Worm (Caenorhabditis elegans) whole organism, L2 larva: ENCODE measurements around the gene kynu-1.

ENCODE experiments used
- C34F6.9 ChIP-seq: fragments of 150-350 bp; optimal IDR thresholded peaks from 2 replicates; lab custom pipeline; 2014; ENCODE audit warnings: missing biosample characterization, missing genetic modification characterization
- F13H6.1 ChIP-seq: sonication (generic microtip); optimal IDR thresholded peaks from 2 replicates; lab custom pipeline; 2016; ENCODE audit warnings: missing genetic modification characterization, missing compliant biosample characterization
- aly-2 ChIP-seq: fragments of 150-350 bp; optimal IDR thresholded peaks from 2 replicates; lab custom pipeline; 2014; ENCODE audit warnings: missing biosample characterization, missing genetic modification characterization
- ama-1 ChIP-seq: fragments of 150-350 bp; optimal IDR thresholded peaks from 2 replicates; lab custom pipeline; 2018; ENCODE audit warnings: inconsistent platforms
- blmp-1 ChIP-seq: sonication (generic microtip); optimal IDR thresholded peaks from 2 replicates; lab custom pipeline; 2017; ENCODE audit warnings: missing genetic modification characterization, mild to moderate bottlenecking, missing compliant biosample characterization, antibody characterized with exemption, moderate library complexity; ENCODE audit not compliant: insufficient read depth
- ceh-82 ChIP-seq: fragments of 150-350 bp; optimal IDR thresholded peaks from 2 replicates; lab custom pipeline; 2014; ENCODE audit warnings: missing biosample characterization, missing genetic modification characterization
- crh-2 ChIP-seq: sonication (generic microtip); optimal IDR thresholded peaks from 2 replicates; lab custom pipeline; 2017; ENCODE audit warnings: missing biosample characterization, missing genetic modification characterization
- dmd-4 ChIP-seq: sonication (generic microtip); optimal IDR thresholded peaks from 2 replicates; lab custom pipeline; 2017; ENCODE audit warnings: missing biosample characterization, missing genetic modification characterization
- egl-27 ChIP-seq: sonication (generic microtip); optimal IDR thresholded peaks from 3 replicates; lab custom pipeline; 2017; ENCODE audit warnings: missing biosample characterization, missing genetic modification reagents, missing genetic modification characterization
- elt-1 ChIP-seq: fragments of 150-350 bp; optimal IDR thresholded peaks from 2 replicates; lab custom pipeline; 2014; ENCODE audit warnings: missing biosample characterization, missing genetic modification characterization
- elt-3 ChIP-seq: sonication (generic microtip); optimal IDR thresholded peaks from 2 replicates; lab custom pipeline; 2017; ENCODE audit warnings: missing biosample characterization, missing genetic modification characterization
- fos-1 ChIP-seq: fragments of 150-350 bp; optimal IDR thresholded peaks from 2 replicates; lab custom pipeline; 2014; ENCODE audit warnings: missing biosample characterization, missing genetic modification characterization
- gmeb-1 ChIP-seq: fragments of 150-350 bp; optimal IDR thresholded peaks from 2 replicates; lab custom pipeline; 2014; ENCODE audit warnings: missing biosample characterization, missing genetic modification characterization
- lin-11 ChIP-seq: fragments of 150-350 bp; sonication (generic microtip); optimal IDR thresholded peaks from 2 replicates; lab custom pipeline; 2014; ENCODE audit warnings: missing biosample characterization, missing genetic modification characterization, inconsistent platforms, mixed read lengths
- lin-13 ChIP-seq: fragments of 150-350 bp; optimal IDR thresholded peaks from 2 replicates; lab custom pipeline; 2014; ENCODE audit warnings: missing biosample characterization, missing genetic modification reagents, missing genetic modification characterization
- lsy-2 ChIP-seq, 2 experiments: fragments of 150-350 bp in 1 of 2; sonication (generic microtip) in 1 of 2; optimal IDR thresholded peaks; 2 replicates each; lab custom pipeline; 2014 to 2017; ENCODE audit warnings: missing biosample characterization in 2 of 2, missing genetic modification characterization in 2 of 2
- mdl-1 ChIP-seq, 2 experiments: fragments of 150-350 bp in 1 of 2; sonication (generic microtip) in 1 of 2; optimal IDR thresholded peaks; 2 replicates each; lab custom pipeline; 2017; ENCODE audit warnings: missing biosample characterization in 2 of 2, missing genetic modification characterization in 2 of 2
- nhr-10 ChIP-seq: sonication (generic microtip); optimal IDR thresholded peaks from 2 replicates; lab custom pipeline; 2017; ENCODE audit warnings: missing biosample characterization, missing genetic modification characterization
- nhr-11 ChIP-seq: fragments of 150-350 bp; optimal IDR thresholded peaks from 2 replicates; lab custom pipeline; 2014; ENCODE audit warnings: missing biosample characterization, missing genetic modification characterization
- nhr-23 ChIP-seq: fragments of 150-350 bp; optimal IDR thresholded peaks from 2 replicates; lab custom pipeline; 2014; ENCODE audit warnings: missing biosample characterization, missing genetic modification reagents, missing genetic modification characterization
- nhr-237 ChIP-seq: fragments of 150-350 bp; optimal IDR thresholded peaks from 2 replicates; lab custom pipeline; 2014; ENCODE audit warnings: missing biosample characterization, missing genetic modification characterization
- nhr-25 ChIP-seq: fragments of 150-350 bp; sonication (generic microtip); optimal IDR thresholded peaks from 3 replicates; lab custom pipeline; 2014; ENCODE audit warnings: missing biosample characterization, missing genetic modification characterization
- nhr-6 ChIP-seq: fragments of 150-350 bp; optimal IDR thresholded peaks from 2 replicates; lab custom pipeline; 2014; ENCODE audit warnings: missing biosample characterization, missing genetic modification characterization
- nhr-77 ChIP-seq: fragments of 150-350 bp; optimal IDR thresholded peaks from 2 replicates; lab custom pipeline; 2014; ENCODE audit warnings: missing biosample characterization, missing genetic modification characterization
- peb-1 ChIP-seq: fragments of 150-350 bp; optimal IDR thresholded peaks from 2 replicates; lab custom pipeline; 2014; ENCODE audit warnings: missing biosample characterization, missing genetic modification characterization
- skn-1 ChIP-seq: sonication (generic microtip); optimal IDR thresholded peaks from 2 replicates; lab custom pipeline; 2017; ENCODE audit warnings: missing biosample characterization, missing genetic modification characterization
- sma-3 ChIP-seq: sonication (generic microtip); optimal IDR thresholded peaks from 2 replicates; lab custom pipeline; 2016; ENCODE audit warnings: missing genetic modification reagents, missing genetic modification characterization, missing compliant biosample characterization
- sma-9 ChIP-seq, 2 experiments: fragments of 150-350 bp in 1 of 2; sonication (generic microtip) in 1 of 2; optimal IDR thresholded peaks; 2 replicates each; lab custom pipeline; 2014 to 2016; ENCODE audit warnings: missing genetic modification characterization in 2 of 2, mild to moderate bottlenecking in 1 of 2, missing biosample characterization in 1 of 2, missing compliant biosample characterization in 1 of 2, missing genetic modification reagents in 1 of 2, moderate library complexity in 1 of 2
- unc-39 ChIP-seq: fragments of 150-350 bp; optimal IDR thresholded peaks from 2 replicates; lab custom pipeline; 2014; ENCODE audit warnings: missing biosample characterization, missing genetic modification characterization
- unc-55 ChIP-seq: fragments of 150-350 bp; sonication (generic microtip); optimal IDR thresholded peaks from 3 replicates; lab custom pipeline; 2014; ENCODE audit warnings: missing biosample characterization, missing genetic modification reagents, missing genetic modification characterization
- unc-62 ChIP-seq: fragments of 150-350 bp; optimal IDR thresholded peaks from 2 replicates; lab custom pipeline; 2014; ENCODE audit warnings: missing biosample characterization, missing genetic modification reagents, missing genetic modification characterization
- ztf-4 ChIP-seq: fragments of 150-350 bp; optimal IDR thresholded peaks from 2 replicates; lab custom pipeline; 2014; ENCODE audit warnings: missing biosample characterization, missing genetic modification characterization

The kynu-1 gene

ce11 chrX:6087676-6088075 is 21.5 kb downstream of the kynu-1 start, which contains the start of gene C45B2.8:
Gene C45B2.8, plus strand, starts transcription at chrX:6087976.
- peak; percentile 8 for TF ChIP-seq nhr-25
- TF ChIP-seq blmp-1 (tag; lab: Kevin White, UChicago): no peak

- no peak for TF ChIP-seq F13H6.1 (tag; lab: Kevin White, UChicago)
- TF ChIP-seq gmeb-1 (tag; lab: Kevin White, UChicago): no peak
- no peak for TF ChIP-seq dmd-4
- TF ChIP-seq peb-1 (tag; lab: Kevin White, UChicago): no peak
- no peak for TF ChIP-seq lin-13
- TF ChIP-seq nhr-237 (tag; lab: Kevin White, UChicago): no peak
- no peak for TF ChIP-seq egl-27 (tag; lab: Kevin White, UChicago)
- no peak for TF ChIP-seq elt-3 (tag; lab: Kevin White, UChicago)
- TF ChIP-seq sma-9 (GFP tag; optimal IDR thresholded peaks at IDR 0.05; lab: Kevin White, UChicago): no peak
- TF ChIP-seq sma-9 (tag; optimal IDR thresholded peaks at IDR 0.05; lab: Kevin White, UChicago): no peak
- no peak for TF ChIP-seq unc-55 (GFP tag; lab: Kevin White, UChicago)
- TF ChIP-seq nhr-11 (tag; lab: Kevin White, UChicago): no peak
- no peak for TF ChIP-seq lsy-2 (tag; optimal IDR thresholded peaks at IDR 0.05; lab: Kevin White, UChicago)
- no peak for TF ChIP-seq unc-39
- TF ChIP-seq nhr-10 (tag; lab: Kevin White, UChicago): no peak
- TF ChIP-seq blmp-1 (tag; lab: Kevin White, UChicago): no peak
- no peak for TF ChIP-seq sma-3 (GFP tag; lab: Kevin White, UChicago)
- TF ChIP-seq crh-2: no peak
Observed at ce11 chrX:6085824-6086223, 23.3 kb downstream of the kynu-1 start, which contains the start of gene C45B2.1. Gene C45B2.1, plus strand, starts transcription at chrX:6086124.

- TF ChIP-seq ceh-82 (tag; lab: Kevin White, UChicago) (no peak), sma-3 (GFP tag; lab: Kevin White, UChicago) (no peak)
Observed at ce11 chrX:6084439-6084838, 24.7 kb downstream of the kynu-1 start, which contains the start of gene C45B2.2. Gene C45B2.2, plus strand, starts transcription at chrX:6084739.

- TF ChIP-seq nhr-6 (tag; lab: Kevin White, UChicago) (no peak), unc-62 (GFP tag; lab: Kevin White, UChicago) (no peak), C34F6.9 (tag; lab: Kevin White, UChicago) (no peak), ceh-82 (tag; lab: Kevin White, UChicago) (no peak), elt-3 (tag; lab: Kevin White, UChicago) (no peak), ztf-4 (no peak), nhr-25 (no peak), lin-11 (tag; lab: Kevin White, UChicago) (no peak), sma-3 (GFP tag; lab: Kevin White, UChicago) (no peak), aly-2 (tag; lab: Kevin White, UChicago) (no peak), unc-39 (no peak), nhr-23 (tag; lab: Kevin White, UChicago) (no peak), nhr-77 (tag; lab: Kevin White, UChicago) (no peak), lin-13 (no peak), ama-1 (lab: Kevin White, UChicago) (no peak), mdl-1 (tag; optimal IDR thresholded peaks at IDR 0.05; lab: Kevin White, UChicago) (no peak), sma-9 (GFP tag; optimal IDR thresholded peaks at IDR 0.05; lab: Kevin White, UChicago) (no peak), sma-9 (tag; optimal IDR thresholded peaks at IDR 0.05; lab: Kevin White, UChicago) (no peak), peb-1 (tag; lab: Kevin White, UChicago) (no peak), skn-1 (tag; lab: Kevin White, UChicago) (no peak), elt-1 (tag; lab: Kevin White, UChicago) (no peak)
Observed at ce11 chrX:6082660-6083059, 26.5 kb downstream of the kynu-1 start, which contains the start of gene C45B2.3. Gene C45B2.3, plus strand, starts transcription at chrX:6082960.

ce11 chrX:6081793-6082192 is 27.3 kb downstream of the kynu-1 start:
- TF ChIP-seq nhr-25 (peak; percentile 4), aly-2 (tag; lab: Kevin White, UChicago) (no peak), fos-1 (peak; percentile 52), sma-9 (GFP tag; optimal IDR thresholded peaks at IDR 0.05; lab: Kevin White, UChicago) (peak; percentile 52), sma-9 (tag; optimal IDR thresholded peaks at IDR 0.05; lab: Kevin White, UChicago) (no peak)
- TF ChIP-seq, all 48 proteins: peak for 3
